Fruit fly (Drosophila melanogaster) Kc167 (cell line): ENCODE measurements around the gene psd.

Experiments used
- Myc ChIP-seq: fragments of >200 bp; optimal IDR thresholded peaks from 2 replicates; lab custom pipeline; 2017; ENCODE audit warnings: missing external identifiers
- Sin3A ChIP-seq: fragments of >200 bp; optimal IDR thresholded peaks from 2 replicates; lab custom pipeline; 2018; ENCODE audit warnings: missing external identifiers
- h ChIP-seq: fragments of >200 bp; optimal IDR thresholded peaks from 3 replicates; lab custom pipeline; 2018; ENCODE audit warnings: missing external identifiers
- insv ChIP-seq: fragments of >200 bp; optimal IDR thresholded peaks from 3 replicates; lab custom pipeline; 2018; ENCODE audit warnings: missing external identifiers
- psq ChIP-seq: fragments of >200 bp; optimal IDR thresholded peaks from 2 replicates; lab custom pipeline; 2017; ENCODE audit warnings: missing external identifiers
- ttk ChIP-seq: sonication (Bioruptor generic); optimal IDR thresholded peaks from 2 replicates; lab custom pipeline; 2017; ENCODE audit warnings: missing external identifiers

psd gene

DNA sequence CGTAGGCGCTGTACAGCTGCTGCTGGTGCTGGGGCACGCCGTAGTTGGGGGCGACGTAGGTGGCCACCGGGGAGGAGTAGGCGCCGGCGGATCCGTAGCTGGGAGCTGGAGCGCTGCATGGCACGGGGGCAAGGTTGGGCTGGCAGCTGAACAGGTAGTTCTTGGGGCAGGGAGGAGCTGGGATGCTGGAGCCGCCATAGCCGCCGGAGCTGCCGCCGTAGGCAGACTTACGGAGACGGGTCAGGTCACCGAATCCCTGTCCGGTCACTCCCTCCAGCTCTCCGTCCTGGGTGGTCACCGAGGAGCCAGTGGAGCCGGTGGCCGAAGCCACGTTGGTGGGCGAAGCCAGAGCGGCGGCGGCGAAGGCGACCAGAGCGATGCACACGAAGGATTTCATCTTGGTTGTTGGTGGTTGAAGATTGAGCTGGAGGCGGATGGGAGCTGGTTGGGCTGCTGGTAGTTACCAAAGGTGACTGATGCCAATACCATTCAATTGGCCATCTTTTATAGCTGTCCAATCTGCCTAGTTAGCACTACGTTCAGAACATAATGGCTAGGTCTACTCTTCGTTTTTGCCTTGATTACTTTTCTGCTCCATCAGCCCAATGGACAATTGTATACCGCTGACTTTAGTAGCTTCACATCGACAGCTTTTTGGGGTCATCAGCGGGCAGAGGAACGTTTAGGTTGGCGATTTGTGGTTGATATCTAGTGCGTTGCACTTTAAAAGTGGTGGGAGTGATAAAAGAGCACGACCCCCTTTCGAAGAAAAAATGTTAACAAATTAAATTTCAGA, 4.7 kb downstream of the psd start, which contains the start of gene Vm26Aa:
TSS of gene Vm26Aa (minus strand) at position 478 of the 796 bp plus-strand sequence.
- no peak for TF ChIP-seq psq (lab: Kevin White, UChicago)
- TF ChIP-seq ttk (lab: Kevin White, UChicago), result no peak
- no peak for TF ChIP-seq Sin3A (lab: Kevin White, UChicago)
- no peak for TF ChIP-seq h (lab: Kevin White, UChicago)

DNA sequence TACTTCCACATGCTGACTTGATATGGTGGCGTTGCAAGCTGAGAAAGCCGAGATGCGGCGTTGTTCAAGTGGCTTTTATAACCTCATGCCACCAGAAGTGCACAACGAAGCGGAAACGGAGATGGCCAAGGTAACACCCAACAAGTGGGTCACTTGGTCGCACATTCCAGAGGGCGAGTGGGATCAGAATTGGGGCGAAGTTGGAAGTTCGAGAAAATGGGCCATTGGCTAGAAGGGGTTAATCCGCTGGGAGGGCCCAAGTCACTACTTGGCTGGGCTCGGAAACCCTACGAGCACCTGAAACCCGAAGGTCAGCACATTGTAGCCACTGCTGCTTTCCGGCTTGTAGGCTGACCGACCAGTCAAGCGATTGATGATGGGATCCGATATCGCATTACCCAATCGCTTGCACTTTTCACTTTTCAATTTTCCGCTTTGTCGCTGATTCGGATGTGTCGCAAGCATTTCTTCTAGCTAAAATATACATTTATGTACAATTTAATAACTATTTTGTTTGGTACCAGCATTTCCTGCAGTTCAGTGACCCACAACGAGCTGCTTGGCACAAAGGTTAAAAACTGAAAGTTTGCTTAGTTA, 6.1 kb downstream of the psd start, which contains the start of gene Vm26Ac:
TSS of gene Vm26Ac (minus strand) at position 51 of the 597 bp plus-strand sequence.
- TF ChIP-seq insv, result no peak
- TF ChIP-seq Myc (lab: Kevin White, UChicago), result no peak
- TF ChIP-seq Sin3A (lab: Kevin White, UChicago), result no peak
- TF ChIP-seq ttk (lab: Kevin White, UChicago), result no peak
- no peak for TF ChIP-seq psq (lab: Kevin White, UChicago)
- TF ChIP-seq h (lab: Kevin White, UChicago), result no peak

DNA sequence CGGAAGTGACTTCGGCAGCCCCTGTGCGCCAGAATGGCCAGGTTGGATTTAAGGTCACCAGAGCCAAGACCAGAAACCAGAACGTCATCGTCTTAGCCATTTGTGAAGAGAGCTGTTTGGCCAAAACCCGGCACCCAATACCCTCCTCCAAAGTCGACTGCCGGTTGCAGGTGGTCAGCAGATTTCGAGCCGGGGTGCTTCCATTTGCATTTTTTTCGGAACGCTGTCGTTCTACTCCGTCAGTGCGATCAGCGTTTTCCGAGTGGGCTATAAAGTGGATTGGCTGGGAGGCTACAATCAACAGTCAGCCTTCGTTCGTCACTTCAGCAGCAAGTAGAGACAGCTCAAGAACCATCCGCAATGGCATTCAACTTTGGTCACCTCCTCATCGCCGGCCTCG, 8.0 kb downstream of the psd start, which contains the start of the genes CG13998 and Vm26Ab:
TSS of gene CG13998 (minus strand) at position 114 of the 400 bp plus-strand sequence.
TSS of gene Vm26Ab (plus strand) at position 299 of the 400 bp plus-strand sequence.
- TF ChIP-seq Sin3A (lab: Kevin White, UChicago) (no peak), h (lab: Kevin White, UChicago) (no peak), insv (no peak), ttk (lab: Kevin White, UChicago) (no peak), psq (lab: Kevin White, UChicago) (no peak), Myc (lab: Kevin White, UChicago) (no peak)

DNA sequence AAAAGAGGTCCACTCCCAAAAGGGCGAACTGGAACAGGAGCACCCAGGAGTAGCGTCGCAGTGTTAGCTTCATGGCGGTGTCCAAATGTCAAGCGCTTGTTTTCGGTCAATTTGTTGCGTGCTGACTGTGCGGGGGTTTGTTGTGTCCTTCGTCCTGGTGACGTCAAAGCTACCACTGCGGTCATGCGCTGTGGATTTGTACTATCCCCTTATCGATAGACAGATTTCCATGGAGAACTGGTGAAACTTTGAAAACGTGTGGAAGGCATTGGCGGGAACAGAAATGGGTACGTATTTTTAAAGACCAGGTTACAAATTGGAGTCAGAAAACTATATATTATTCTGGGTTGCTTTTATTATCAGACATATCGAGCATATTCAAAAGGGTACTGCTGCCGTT, 8.6 kb downstream of the psd start, which contains the start of gene CG13999:
TSS of gene CG13999 (minus strand) at position 314 of the 400 bp plus-strand sequence.
- TF ChIP-seq insv (no peak), Myc (lab: Kevin White, UChicago) (no peak), ttk (lab: Kevin White, UChicago) (no peak), psq (lab: Kevin White, UChicago) (no peak), Sin3A (lab: Kevin White, UChicago) (no peak)

DNA sequence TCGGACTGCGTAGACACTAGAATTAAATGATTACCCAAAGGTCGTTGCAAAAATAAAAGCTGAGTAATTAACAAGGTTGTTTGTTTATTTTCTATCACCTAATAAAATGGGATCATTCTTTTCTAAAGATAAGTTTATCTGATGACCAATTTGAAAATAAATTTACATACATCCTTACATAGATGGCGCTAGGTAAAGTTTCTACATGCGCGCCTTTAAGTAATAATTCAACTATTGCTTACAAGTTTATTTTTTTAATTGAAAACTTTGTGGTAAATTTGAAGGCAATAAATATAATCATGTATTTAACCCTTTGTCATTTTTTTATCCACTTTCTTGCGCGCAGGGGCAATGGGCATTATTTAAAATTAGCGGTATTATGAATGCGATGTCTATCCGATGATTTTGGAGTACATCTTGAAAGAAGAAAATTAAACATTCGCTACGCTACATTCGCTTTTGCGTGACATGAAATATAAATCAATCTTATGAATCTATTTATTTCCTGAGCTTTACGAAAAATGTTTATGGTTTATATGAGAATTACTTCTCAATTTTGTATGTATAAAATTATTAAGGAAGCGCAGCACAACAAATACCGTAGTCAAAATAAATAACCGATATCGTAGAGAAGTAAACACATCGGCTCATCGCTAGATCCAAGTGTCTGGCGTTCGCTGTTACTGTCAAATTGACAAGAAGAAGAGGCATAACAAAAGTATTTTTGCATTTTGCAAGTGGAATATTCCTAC, 15.8 kb downstream of the psd start, which contains the start of gene CG9044:
TSS of gene CG9044 (plus strand) at position 676 of the 752 bp plus-strand sequence.
- TF ChIP-seq Sin3A (lab: Kevin White, UChicago) (no peak), psq (lab: Kevin White, UChicago) (no peak), h (lab: Kevin White, UChicago) (no peak), Myc (lab: Kevin White, UChicago) (no peak), insv (no peak), ttk (lab: Kevin White, UChicago) (no peak)

DNA sequence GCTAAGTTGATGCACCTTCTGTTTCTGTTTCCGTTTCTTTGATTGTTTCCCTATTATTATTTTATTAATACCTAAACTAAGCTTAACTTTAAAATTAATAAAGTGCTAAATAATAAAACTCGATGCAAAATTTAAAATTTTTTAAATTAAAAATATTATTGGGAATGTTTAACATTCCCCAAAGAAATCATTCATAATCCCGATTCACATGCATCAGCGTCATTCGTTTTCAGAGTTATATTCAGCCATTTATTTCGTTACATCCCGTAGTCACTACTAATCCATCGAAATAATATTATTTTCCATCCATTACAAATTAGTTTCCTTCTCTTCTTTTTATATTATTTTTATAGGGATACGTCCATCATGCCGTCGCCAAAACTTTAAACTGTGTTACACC, 17.2 kb downstream of the psd start:
- TF ChIP-seq psq (lab: Kevin White, UChicago) (no peak), Sin3A (lab: Kevin White, UChicago) (no peak), Myc (lab: Kevin White, UChicago) (no peak), insv (no peak), h (lab: Kevin White, UChicago) (no peak), ttk (lab: Kevin White, UChicago) (no peak)

DNA sequence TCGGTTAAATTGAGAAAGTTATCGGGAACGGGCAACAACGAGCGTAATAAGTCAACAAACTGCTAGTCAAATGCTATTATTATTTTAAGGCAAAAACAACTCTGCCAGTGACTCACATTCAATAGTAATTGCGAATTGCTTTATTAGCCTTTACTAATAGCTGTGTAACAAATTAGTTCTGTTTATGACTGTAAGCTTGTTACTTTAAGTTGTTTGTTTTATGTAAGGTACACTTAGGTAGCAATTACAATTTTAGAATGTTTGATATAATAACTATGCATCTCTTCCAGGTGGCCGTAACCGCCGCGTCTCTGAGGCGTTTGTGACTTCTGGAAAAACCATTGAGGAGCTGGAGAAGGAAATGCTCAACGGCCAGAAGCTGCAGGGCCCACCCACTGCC, 18.0 kb downstream of the psd start:
- no peak for TF ChIP-seq psq (lab: Kevin White, UChicago)
- no peak for TF ChIP-seq Myc (lab: Kevin White, UChicago)
- no peak for TF ChIP-seq Sin3A (lab: Kevin White, UChicago)
- no peak for TF ChIP-seq ttk (lab: Kevin White, UChicago)

DNA sequence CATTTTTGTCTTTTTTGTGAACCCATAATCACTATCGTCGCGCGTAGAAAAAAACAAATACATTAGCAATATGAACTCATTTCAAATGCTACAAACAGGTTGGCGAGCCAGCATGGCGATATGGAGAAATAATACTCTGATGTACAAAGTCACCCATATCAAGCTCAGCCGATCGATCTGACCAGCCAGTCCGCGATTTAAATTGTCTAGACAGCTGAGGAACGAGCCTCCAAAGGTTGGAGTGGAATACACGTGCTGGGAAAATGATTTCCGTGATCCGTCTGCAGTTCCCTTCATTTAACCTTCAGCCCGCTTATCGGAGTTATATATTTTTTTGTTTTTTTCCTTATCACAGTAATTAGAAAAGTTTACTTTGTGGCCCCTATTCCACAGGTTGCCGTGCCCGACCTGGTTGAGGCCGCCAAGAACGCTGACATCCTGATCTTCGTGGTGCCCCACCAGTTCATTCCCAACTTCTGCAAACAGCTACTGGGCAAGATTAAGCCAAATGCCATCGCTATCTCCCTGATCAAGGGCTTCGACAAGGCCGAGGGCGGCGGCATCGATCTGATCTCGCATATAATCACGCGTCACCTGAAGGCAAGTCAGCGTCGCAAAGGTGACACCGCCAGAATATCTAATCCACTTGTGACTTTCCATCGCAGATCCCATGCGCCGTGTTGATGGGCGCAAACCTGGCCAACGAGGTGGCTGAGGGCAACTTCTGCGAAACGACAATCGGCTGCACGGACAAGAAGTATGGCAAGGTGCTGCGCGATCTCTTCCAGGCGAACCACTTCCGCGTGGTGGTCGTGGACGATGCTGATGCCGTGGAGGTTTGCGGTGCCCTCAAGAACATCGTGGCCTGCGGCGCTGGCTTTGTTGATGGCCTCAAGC, 18.9 kb downstream of the psd start:
- TF ChIP-seq h (lab: Kevin White, UChicago), result no peak
- no peak for TF ChIP-seq psq (lab: Kevin White, UChicago)
- no peak for TF ChIP-seq insv
- no peak for TF ChIP-seq Sin3A (lab: Kevin White, UChicago)
- TF ChIP-seq ttk (lab: Kevin White, UChicago), result no peak
- TF ChIP-seq Myc (lab: Kevin White, UChicago), result no peak

DNA sequence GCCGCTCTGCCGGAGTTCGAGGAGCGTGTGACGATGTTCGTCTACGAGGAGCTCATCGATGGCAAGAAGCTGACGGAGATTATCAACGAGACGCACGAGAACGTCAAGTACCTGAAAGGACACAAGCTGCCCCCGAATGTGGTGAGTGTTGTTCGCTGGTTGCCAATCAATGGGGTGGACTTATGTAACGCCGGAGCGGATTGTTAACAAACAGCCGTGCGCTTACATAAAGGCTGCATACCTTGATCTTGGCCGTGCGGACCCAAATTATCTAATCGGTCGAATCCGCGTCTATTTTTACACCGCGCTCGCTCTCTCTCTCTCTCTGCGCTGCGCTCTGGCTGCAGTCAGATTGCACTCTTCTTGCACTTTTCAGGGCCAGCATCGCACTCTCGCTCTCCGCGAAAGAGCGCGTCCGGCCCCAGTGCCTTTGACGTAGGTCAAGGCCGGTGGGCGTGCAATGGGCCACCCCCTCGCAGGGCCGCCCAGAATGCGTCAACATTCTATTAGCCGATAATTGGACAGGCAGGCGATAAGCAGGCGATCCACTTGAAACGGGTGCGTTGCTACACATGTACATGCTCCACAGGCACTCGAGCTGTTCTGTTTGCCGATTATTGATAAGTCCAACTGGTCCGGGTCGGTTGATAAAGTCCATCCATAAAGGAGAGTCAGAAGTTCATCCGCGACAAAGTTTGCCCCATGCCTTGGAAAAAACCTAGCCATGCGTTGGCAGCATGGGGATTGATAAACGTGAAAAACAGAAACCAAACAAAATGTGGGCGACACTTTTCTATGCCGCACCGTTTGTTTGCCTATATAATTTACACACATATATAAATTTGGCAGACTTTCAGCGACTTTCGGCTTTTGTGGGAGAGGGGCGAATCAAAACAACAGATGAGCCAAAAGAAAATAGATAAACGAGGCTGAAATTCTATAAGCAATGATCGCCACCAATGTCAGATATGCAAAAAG, 20.2 kb downstream of the psd start:
- no peak for TF ChIP-seq Myc (lab: Kevin White, UChicago)
- no peak for TF ChIP-seq h (lab: Kevin White, UChicago)
- TF ChIP-seq Sin3A (lab: Kevin White, UChicago), result no peak
- TF ChIP-seq ttk (lab: Kevin White, UChicago), result no peak
- TF ChIP-seq insv, result no peak
- TF ChIP-seq psq (lab: Kevin White, UChicago), result no peak
